Fruit fly (Drosophila melanogaster) whole organism, embryonic: Measurements from ENCODE around the gene Atf3.
A peak's percentile ranks its signal among the peaks of the same experiment; 100 is the strongest.

Experiments used
- ATbp ChIP-seq: fragments of 200-800 bp; sonication (Bioruptor generic); optimal IDR thresholded peaks from 2 replicates; lab custom pipeline; 2017; ENCODE audit warnings: missing biosample characterization, mild to moderate bottlenecking, missing genetic modification characterization, missing genetic modification reagents
- Asciz ChIP-seq: fragments of 200-800 bp; sonication (Bioruptor generic); optimal IDR thresholded peaks from 2 replicates; lab custom pipeline; 2017; ENCODE audit warnings: missing biosample characterization, mild to moderate bottlenecking, missing genetic modification characterization, missing genetic modification reagents
- B-H2 ChIP-seq: fragments of 200-800 bp; sonication (Bioruptor generic); optimal IDR thresholded peaks from 2 replicates; lab custom pipeline; 2018; ENCODE audit warnings: missing biosample characterization, mild to moderate bottlenecking, missing genetic modification characterization
- CG10274 ChIP-seq: fragments of 200-800 bp; sonication (Bioruptor generic); optimal IDR thresholded peaks from 3 replicates; lab custom pipeline; 2017; ENCODE audit warnings: missing biosample characterization, mild to moderate bottlenecking, missing genetic modification characterization
- CG11696 ChIP-seq: fragments of 200-800 bp; sonication (Bioruptor generic); IDR thresholded peaks from 2 replicates; pipeline ENCODE4 v1.3.6; 2022; ENCODE audit warnings: missing biosample characterization, missing genetic modification characterization
- CG12299 ChIP-seq: fragments of 200-800 bp; sonication (Bioruptor generic); optimal IDR thresholded peaks from 2 replicates; lab custom pipeline; 2018; ENCODE audit warnings: missing biosample characterization, mild to moderate bottlenecking, missing genetic modification characterization
- CG14667 ChIP-seq: fragments of 200-800 bp; sonication (Bioruptor generic); IDR thresholded peaks from 2 replicates; pipeline ENCODE4 v1.3.6; 2022; ENCODE audit warnings: missing biosample characterization, missing genetic modification characterization
- CG15601 ChIP-seq: fragments of 200-800 bp; sonication (Bioruptor generic); optimal IDR thresholded peaks from 3 replicates; lab custom pipeline; 2019; ENCODE audit warnings: missing biosample characterization, mild to moderate bottlenecking, missing genetic modification characterization, moderate library complexity
- CG1603 ChIP-seq: fragments of 200-800 bp; sonication (Bioruptor generic); optimal IDR thresholded peaks from 2 replicates; lab custom pipeline; 2019; ENCODE audit warnings: missing biosample characterization, mild to moderate bottlenecking, missing genetic modification characterization, moderate library complexity
- CG17359 ChIP-seq: fragments of 200-800 bp; sonication (Bioruptor generic); optimal IDR thresholded peaks from 3 replicates; lab custom pipeline; 2018; ENCODE audit warnings: missing biosample characterization, mild to moderate bottlenecking, missing genetic modification characterization, moderate library complexity
- CG17912 ChIP-seq: fragments of 200-800 bp; sonication (Bioruptor generic); optimal IDR thresholded peaks from 2 replicates; lab custom pipeline; 2018; ENCODE audit warnings: missing biosample characterization, mild to moderate bottlenecking, missing genetic modification characterization
- CG1832 ChIP-seq: fragments of 200-800 bp; sonication (Bioruptor generic); optimal IDR thresholded peaks from 2 replicates; lab custom pipeline; 2017; ENCODE audit warnings: missing biosample characterization, mild to moderate bottlenecking, missing genetic modification characterization, inconsistent platforms
- CG18764 ChIP-seq: fragments of 200-800 bp; sonication (Bioruptor generic); optimal IDR thresholded peaks from 3 replicates; lab custom pipeline; 2016; ENCODE audit warnings: missing biosample characterization, missing genetic modification characterization
- CG31224 ChIP-seq: fragments of 200-800 bp; sonication (Bioruptor generic); IDR thresholded peaks from 2 replicates; pipeline ENCODE4 v1.3.6; 2022; ENCODE audit warnings: missing biosample characterization, missing genetic modification characterization
- CG3281 ChIP-seq: fragments of 200-800 bp; sonication (Bioruptor generic); optimal IDR thresholded peaks from 3 replicates; lab custom pipeline; 2017; ENCODE audit warnings: missing biosample characterization, mild to moderate bottlenecking, missing genetic modification characterization
- CG3407 ChIP-seq: fragments of 200-800 bp; sonication (Bioruptor generic); optimal IDR thresholded peaks from 2 replicates; lab custom pipeline; 2018; ENCODE audit warnings: missing biosample characterization, mild to moderate bottlenecking, missing genetic modification characterization
- CG34422 ChIP-seq: fragments of 200-800 bp; sonication (Bioruptor generic); IDR thresholded peaks from 3 replicates; pipeline ENCODE4 v1.3.6; 2022; ENCODE audit warnings: missing biosample characterization, missing genetic modification characterization
- CG3847 ChIP-seq: fragments of 200-800 bp; sonication (Bioruptor generic); IDR thresholded peaks from 2 replicates; pipeline ENCODE4 v1.3.6; 2022; ENCODE audit warnings: missing biosample characterization, missing genetic modification characterization
- CG43689 ChIP-seq: fragments of 200-800 bp; sonication (Bioruptor generic); IDR thresholded peaks from 2 replicates; pipeline ENCODE4 v1.3.6; 2022; ENCODE audit warnings: missing biosample characterization, missing genetic modification characterization
- CG4854 ChIP-seq: fragments of 200-800 bp; sonication (Bioruptor generic); optimal IDR thresholded peaks from 2 replicates; lab custom pipeline; 2016; ENCODE audit warnings: missing biosample characterization, missing genetic modification characterization, inconsistent platforms
- CG5953 ChIP-seq: fragments of 200-800 bp; sonication (Bioruptor generic); IDR thresholded peaks from 2 replicates; pipeline ENCODE4 v1.3.6; 2022; ENCODE audit warnings: missing biosample characterization, missing genetic modification characterization
- CG6254 ChIP-seq: fragments of 200-800 bp; sonication (Bioruptor generic); optimal IDR thresholded peaks from 3 replicates; lab custom pipeline; 2017; ENCODE audit warnings: mild to moderate bottlenecking, missing biosample characterization, missing genetic modification reagents, missing genetic modification characterization
- CG6654 ChIP-seq: fragments of 200-800 bp; sonication (Bioruptor generic); optimal IDR thresholded peaks from 2 replicates; lab custom pipeline; 2017; ENCODE audit warnings: missing biosample characterization, mild to moderate bottlenecking, missing genetic modification characterization
- D ChIP-seq, 2 experiments: fragments of 200-800 bp in 1 of 2; fragments of >200 bp in 1 of 2; sonication (Bioruptor generic) in 1 of 2; optimal IDR thresholded peaks; 2 replicates in 1 of 2; 3 replicates in 1 of 2; lab custom pipeline; 2017; ENCODE audit warnings: mild to moderate bottlenecking in 1 of 2, missing biosample characterization in 1 of 2, missing genetic modification characterization in 1 of 2, missing genetic modification reagents in 1 of 2
- Dek ChIP-seq: fragments of 200-800 bp; sonication (Bioruptor generic); optimal IDR thresholded peaks from 3 replicates; lab custom pipeline; 2019; ENCODE audit warnings: missing biosample characterization, mild to moderate bottlenecking, missing genetic modification characterization, moderate library complexity
- Dip3 ChIP-seq: fragments of 200-800 bp; sonication (Bioruptor generic); optimal IDR thresholded peaks from 3 replicates; lab custom pipeline; 2016; ENCODE audit warnings: missing biosample characterization, missing genetic modification characterization
- Fer3 ChIP-seq: fragments of 200-800 bp; sonication (Bioruptor generic); optimal IDR thresholded peaks from 2 replicates; lab custom pipeline; 2018; ENCODE audit warnings: missing biosample characterization, mild to moderate bottlenecking, missing genetic modification characterization, moderate library complexity
- HHEX ChIP-seq: fragments of 200-800 bp; sonication (Bioruptor generic); optimal IDR thresholded peaks from 3 replicates; lab custom pipeline; 2017; ENCODE audit warnings: missing biosample characterization, mild to moderate bottlenecking, missing genetic modification characterization, missing genetic modification reagents
- HLH3B ChIP-seq: fragments of 200-800 bp; sonication (Bioruptor generic); IDR thresholded peaks from 2 replicates; pipeline ENCODE4 v1.3.6; 2022; ENCODE audit warnings: missing biosample characterization, missing genetic modification characterization
- Hey ChIP-seq: fragments of 200-800 bp; sonication (Bioruptor generic); optimal IDR thresholded peaks from 3 replicates; lab custom pipeline; 2018; ENCODE audit warnings: missing biosample characterization, mild to moderate bottlenecking, missing genetic modification characterization
- Med ChIP-seq: fragments of 200-800 bp; sonication (Bioruptor generic); peaks from one replicate; lab custom pipeline; 2016; ENCODE audit warnings: missing biosample characterization, missing genetic modification characterization, mild to moderate bottlenecking, inconsistent platforms, moderate library complexity
- NFAT ChIP-seq: fragments of 200-800 bp; sonication (Bioruptor generic); IDR thresholded peaks from 2 replicates; pipeline ENCODE4 v1.3.6; 2022; ENCODE audit warnings: missing biosample characterization, missing genetic modification characterization
- Rx ChIP-seq: fragments of 200-800 bp; sonication (Bioruptor generic); IDR thresholded peaks from 2 replicates; pipeline ENCODE4 v1.3.6; 2022; ENCODE audit warnings: missing biosample characterization, missing genetic modification characterization
- Sox102F ChIP-seq: fragments of 200-800 bp; sonication (Bioruptor generic); optimal IDR thresholded peaks from 2 replicates; lab custom pipeline; 2018; ENCODE audit warnings: missing biosample characterization, mild to moderate bottlenecking, missing genetic modification characterization, moderate library complexity
- YL-1 ChIP-seq: fragments of 200-800 bp; sonication (Bioruptor generic); optimal IDR thresholded peaks from 3 replicates; lab custom pipeline; 2017; ENCODE audit warnings: missing biosample characterization, mild to moderate bottlenecking, missing genetic modification characterization
- ap ChIP-seq: fragments of 200-800 bp; sonication (Bioruptor generic); IDR thresholded peaks from 2 replicates; pipeline ENCODE4 v1.3.6; 2022; ENCODE audit warnings: missing biosample characterization, missing genetic modification characterization
- bigmax ChIP-seq: fragments of 200-800 bp; sonication (Bioruptor generic); optimal IDR thresholded peaks from 2 replicates; lab custom pipeline; 2018; ENCODE audit warnings: missing biosample characterization, mild to moderate bottlenecking, missing genetic modification characterization
- caup ChIP-seq: fragments of 200-800 bp; sonication (Bioruptor generic); optimal IDR thresholded peaks from 3 replicates; lab custom pipeline; 2017; ENCODE audit warnings: missing biosample characterization, mild to moderate bottlenecking, missing genetic modification characterization, moderate library complexity; ENCODE audit not compliant: severe bottlenecking
- ci ChIP-seq: fragments of 200-800 bp; sonication (Bioruptor generic); IDR thresholded peaks from 3 replicates; pipeline ENCODE4 v1.3.6; 2022; ENCODE audit warnings: missing biosample characterization, missing genetic modification characterization
- jigr1 ChIP-seq: fragments of 200-800 bp; sonication (Bioruptor generic); IDR thresholded peaks from 3 replicates; pipeline ENCODE4 v1.3.6; 2022; ENCODE audit warnings: missing biosample characterization, missing genetic modification characterization
- knrl ChIP-seq: fragments of 200-800 bp; sonication (Bioruptor generic); IDR thresholded peaks from 3 replicates; pipeline ENCODE4 v1.3.6; 2022; ENCODE audit warnings: missing biosample characterization, missing genetic modification characterization; ENCODE audit not compliant: partially characterized antibody
- lbe ChIP-seq: fragments of 200-800 bp; sonication (Bioruptor generic); optimal IDR thresholded peaks from 2 replicates; lab custom pipeline; 2016; ENCODE audit warnings: missing biosample characterization, mild to moderate bottlenecking, missing genetic modification characterization
- nmo ChIP-seq: fragments of 200-800 bp; sonication (Bioruptor generic); optimal IDR thresholded peaks from 2 replicates; lab custom pipeline; 2018; ENCODE audit warnings: missing biosample characterization, mild to moderate bottlenecking, missing genetic modification characterization, moderate library complexity
- pho ChIP-seq: fragments of 200-800 bp; sonication (Bioruptor generic); optimal IDR thresholded peaks from 2 replicates; lab custom pipeline; 2016; ENCODE audit warnings: missing biosample characterization, missing genetic modification characterization
- pita ChIP-seq: fragments of 200-800 bp; sonication (Bioruptor generic); optimal IDR thresholded peaks from 2 replicates; lab custom pipeline; 2017; ENCODE audit warnings: missing biosample characterization, mild to moderate bottlenecking, missing genetic modification characterization
- prd ChIP-seq, 3 experiments: fragments of >200 bp in 2 of 3; fragments of 200-800 bp in 1 of 3; sonication (Bioruptor generic) in 1 of 3; optimal IDR thresholded peaks in 2 of 3; IDR thresholded peaks in 1 of 3; 2 replicates in 2 of 3; 3 replicates in 1 of 3; pipeline versions ENCODE4 v1.3.6 to Lab custom; 2017 to 2022; ENCODE audit warnings: missing biosample characterization in 1 of 3, missing genetic modification characterization in 1 of 3
- run ChIP-seq: fragments of 200-800 bp; sonication (Bioruptor generic); optimal IDR thresholded peaks from 3 replicates; lab custom pipeline; 2018; ENCODE audit warnings: missing biosample characterization, mild to moderate bottlenecking, missing genetic modification characterization
- shn ChIP-seq: fragments of 200-800 bp; sonication (Bioruptor generic); optimal IDR thresholded peaks from 3 replicates; lab custom pipeline; 2016; ENCODE audit warnings: missing biosample characterization, missing genetic modification characterization
- vnd ChIP-seq: fragments of 200-800 bp; sonication (Bioruptor generic); IDR thresholded peaks from 3 replicates; pipeline ENCODE4 v1.3.6; 2022; ENCODE audit warnings: missing biosample characterization, missing genetic modification characterization; ENCODE audit not compliant: partially characterized antibody

The Atf3 gene

dm6 chrX:1272848-1273247, 2.2 kb downstream of the Atf3 start (continued):
- TF ChIP-seq CG1832 (GFP tag; lab: Kevin White, UChicago) (no peak), run (tag; lab: Kevin White, UChicago) (no peak), CG11696 (no peak), YL-1 (no peak), CG10274 (GFP tag; lab: Kevin White, UChicago) (no peak), HHEX (GFP tag; lab: Kevin White, UChicago) (peak; percentile 33), pho (peak; percentile 45), CG5953 (GFP tag; lab: Robert Waterston, UW) (no peak), CG18764 (GFP tag; lab: Kevin White, UChicago) (peak; percentile 2), CG3281 (GFP tag; lab: Kevin White, UChicago) (peak; percentile 35), shn (GFP tag; lab: Kevin White, UChicago) (peak; percentile 30), HLH3B (GFP tag; lab: Robert Waterston, UW) (peak; percentile 51), vnd (GFP tag; lab: Robert Waterston, UW) (no peak), CG43689 (GFP tag; lab: Robert Waterston, UW) (no peak), CG12299 (no peak), jigr1 (GFP tag; lab: Robert Waterston, UW) (no peak), CG6254 (GFP tag; lab: Kevin White, UChicago) (peak; percentile 25), Sox102F (peak; percentile 63), nmo (GFP tag; lab: Kevin White, UChicago) (peak; percentile 69), D (optimal IDR thresholded peaks at IDR 0.05; lab: Kevin White, UChicago) (no peak), D (GFP tag; optimal IDR thresholded peaks at IDR 0.05; lab: Kevin White, UChicago) (peak; percentile 53), CG6654 (GFP tag; lab: Kevin White, UChicago) (no peak), Fer3 (tag; lab: Kevin White, UChicago) (peak; percentile 65), prd (optimal IDR thresholded peaks at IDR 0.05; lab: Kevin White, UChicago) (no peak), prd (GFP tag; IDR thresholded peaks at IDR 0.05; lab: Robert Waterston, UW) (peak; percentile 68; the same call in 2 of the 3 replicates), ci (peak; percentile 68), NFAT (GFP tag; lab: Robert Waterston, UW) (no peak), B-H2 (GFP tag; lab: Kevin White, UChicago) (no peak), Hey (tag; lab: Kevin White, UChicago) (no peak), knrl (GFP tag; lab: Robert Waterston, UW) (no peak), Rx (GFP tag; lab: Robert Waterston, UW) (no peak), Med (peak; percentile 87), ATbp (GFP tag; lab: Kevin White, UChicago) (peak; percentile 66), CG3407 (GFP tag; lab: Kevin White, UChicago) (peak; percentile 20), Asciz (peak; percentile 20), CG31224 (no peak), lbe (GFP tag; lab: Kevin White, UChicago) (no peak), bigmax (GFP tag; lab: Kevin White, UChicago) (no peak), caup (peak; percentile 30), CG14667 (GFP tag; lab: Robert Waterston, UW) (peak; percentile 27; the same call in 1 of the 2 replicates), Dip3 (peak; percentile 27), CG1603 (tag; lab: Kevin White, UChicago) (peak; percentile 56), CG4854 (GFP tag; lab: Kevin White, UChicago) (no peak), ap (no peak), Dek (peak; percentile 41), CG15601 (tag; lab: Kevin White, UChicago) (peak; percentile 64), pita (no peak), CG17359 (tag; lab: Kevin White, UChicago) (peak; percentile 68), CG34422 (GFP tag; lab: Robert Waterston, UW) (0 out of 3 replicates have a peak, but pooled peaks have one; percentile 20), CG3847 (GFP tag; lab: Robert Waterston, UW) (peak; percentile 31; the same call in 1 of the 2 replicates), CG17912 (no peak)
